Worm (Caenorhabditis elegans) whole organism, mixed stage, embryonic: ENCODE measurements around the gene nfu-1.

Experiments used
- M03D4.4 ChIP-seq: sonication (generic microtip); optimal IDR thresholded peaks from 2 replicates; lab custom pipeline; 2017; ENCODE audit warnings: mild to moderate bottlenecking, missing genetic modification characterization, missing compliant biosample characterization
- bed-3 ChIP-seq: fragments of 200-800 bp; sonication (Bioruptor generic); optimal IDR thresholded peaks from 3 replicates; lab custom pipeline; 2018; ENCODE audit warnings: mild to moderate bottlenecking, missing genetic modification characterization, moderate library complexity, missing compliant biosample characterization
- blmp-1 ChIP-seq: fragments of 150-350 bp; optimal IDR thresholded peaks from 2 replicates; lab custom pipeline; 2014; ENCODE audit warnings: missing biosample characterization, missing genetic modification characterization
- ceh-83 ChIP-seq: fragments of 200-800 bp; sonication (Bioruptor generic); optimal IDR thresholded peaks from 2 replicates; lab custom pipeline; 2018; ENCODE audit warnings: mild to moderate bottlenecking, missing genetic modification characterization, missing compliant biosample characterization
- ces-1 ChIP-seq: fragments of 150-350 bp; optimal IDR thresholded peaks from 2 replicates; lab custom pipeline; 2014; ENCODE audit warnings: missing biosample characterization, missing genetic modification reagents, missing genetic modification characterization
- cnd-1 ChIP-seq: fragments of 200-800 bp; sonication (Bioruptor generic); optimal IDR thresholded peaks from 2 replicates; lab custom pipeline; 2018; ENCODE audit warnings: mild to moderate bottlenecking, missing genetic modification characterization, missing compliant biosample characterization
- drap-1 ChIP-seq: fragments of 200-800 bp; sonication (Bioruptor generic); optimal IDR thresholded peaks from 3 replicates; lab custom pipeline; 2018; ENCODE audit warnings: mild to moderate bottlenecking, missing genetic modification characterization, missing compliant biosample characterization
- elt-3 ChIP-seq: fragments of 150-350 bp; optimal IDR thresholded peaks from 2 replicates; lab custom pipeline; 2014; ENCODE audit warnings: missing biosample characterization, missing genetic modification characterization
- flh-1 ChIP-seq: fragments of 200-800 bp; sonication (Bioruptor generic); optimal IDR thresholded peaks from 2 replicates; lab custom pipeline; 2018; ENCODE audit warnings: mild to moderate bottlenecking, missing genetic modification characterization, moderate library complexity, missing compliant biosample characterization
- ham-2 ChIP-seq: fragments of 200-800 bp; sonication (Bioruptor generic); optimal IDR thresholded peaks from 2 replicates; lab custom pipeline; 2018; ENCODE audit warnings: mild to moderate bottlenecking, missing genetic modification characterization, missing compliant biosample characterization
- lin-13 ChIP-seq: fragments of 150-350 bp; optimal IDR thresholded peaks from 2 replicates; lab custom pipeline; 2014; ENCODE audit warnings: missing biosample characterization, missing genetic modification characterization
- lin-32 ChIP-seq: fragments of 200-800 bp; sonication (Bioruptor generic); optimal IDR thresholded peaks from 2 replicates; lab custom pipeline; 2018; ENCODE audit warnings: mild to moderate bottlenecking, missing genetic modification characterization, missing compliant biosample characterization
- lsy-2 ChIP-seq: fragments of 150-350 bp; optimal IDR thresholded peaks from 2 replicates; lab custom pipeline; 2014; ENCODE audit warnings: missing biosample characterization, missing genetic modification characterization
- mep-1 ChIP-seq: fragments of 150-350 bp; optimal IDR thresholded peaks from 2 replicates; lab custom pipeline; 2017; ENCODE audit warnings: missing biosample characterization, missing genetic modification reagents, missing genetic modification characterization, inconsistent platforms
- mls-2 ChIP-seq: sonication (generic microtip); optimal IDR thresholded peaks from 2 replicates; lab custom pipeline; 2016; ENCODE audit warnings: mild to moderate bottlenecking, missing genetic modification characterization, moderate library complexity, missing compliant biosample characterization
- nhr-12 ChIP-seq: fragments of 150-350 bp; optimal IDR thresholded peaks from 2 replicates; lab custom pipeline; 2014; ENCODE audit warnings: missing biosample characterization, missing genetic modification characterization
- nhr-2 ChIP-seq: fragments of 150-350 bp; optimal IDR thresholded peaks from 2 replicates; lab custom pipeline; 2014; ENCODE audit warnings: missing biosample characterization, missing genetic modification characterization
- nhr-237 ChIP-seq: fragments of 150-350 bp; optimal IDR thresholded peaks from 2 replicates; lab custom pipeline; 2014; ENCODE audit warnings: missing biosample characterization, missing genetic modification characterization
- nhr-28 ChIP-seq: fragments of 150-350 bp; optimal IDR thresholded peaks from 2 replicates; lab custom pipeline; 2014; ENCODE audit warnings: missing biosample characterization, missing genetic modification characterization
- nhr-76 ChIP-seq: sonication (generic microtip); optimal IDR thresholded peaks from 2 replicates; lab custom pipeline; 2017; ENCODE audit warnings: missing biosample characterization, missing genetic modification characterization
- pha-4 ChIP-seq: fragments of 150-350 bp; optimal IDR thresholded peaks from 2 replicates; lab custom pipeline; 2018; ENCODE audit warnings: missing biosample characterization, missing genetic modification reagents, missing genetic modification characterization
- sem-2 ChIP-seq: fragments of 200-800 bp; sonication (Bioruptor generic); optimal IDR thresholded peaks from 2 replicates; lab custom pipeline; 2018; ENCODE audit warnings: mild to moderate bottlenecking, missing genetic modification characterization, missing compliant biosample characterization
- snpc-4 ChIP-seq: fragments of 150-350 bp; optimal IDR thresholded peaks from 2 replicates; lab custom pipeline; 2014; ENCODE audit warnings: missing biosample characterization, missing genetic modification characterization
- sptf-1 ChIP-seq: sonication (generic microtip); optimal IDR thresholded peaks from 2 replicates; lab custom pipeline; 2017; ENCODE audit warnings: mild to moderate bottlenecking, missing genetic modification characterization, moderate library complexity, missing compliant biosample characterization
- tbx-8 ChIP-seq: fragments of 200-800 bp; sonication (Bioruptor generic); optimal IDR thresholded peaks from 2 replicates; lab custom pipeline; 2018; ENCODE audit warnings: mild to moderate bottlenecking, missing genetic modification characterization, moderate library complexity, missing compliant biosample characterization
- unc-120 ChIP-seq: sonication (generic microtip); optimal IDR thresholded peaks from 2 replicates; lab custom pipeline; 2017; ENCODE audit warnings: missing genetic modification characterization, missing compliant biosample characterization; ENCODE audit not compliant: poor library complexity, severe bottlenecking
- unc-39 ChIP-seq: fragments of 150-350 bp; optimal IDR thresholded peaks from 2 replicates; lab custom pipeline; 2014; ENCODE audit warnings: missing biosample characterization, missing genetic modification characterization
- unc-62 ChIP-seq: fragments of 150-350 bp; optimal IDR thresholded peaks from 2 replicates; lab custom pipeline; 2014; ENCODE audit warnings: missing biosample characterization, missing genetic modification reagents, missing genetic modification characterization
- zip-8 ChIP-seq: fragments of 150-350 bp; optimal IDR thresholded peaks from 2 replicates; lab custom pipeline; 2014; ENCODE audit warnings: missing biosample characterization, missing genetic modification characterization
- ztf-11 ChIP-seq: fragments of 150-350 bp; optimal IDR thresholded peaks from 2 replicates; lab custom pipeline; 2014; ENCODE audit warnings: missing biosample characterization, missing genetic modification characterization

nfu-1 gene

ce11 chrIV:10387113-10387512 is at the start of gene nfu-1:
TSS of gene nfu-1 (plus strand) at chrIV:10387413.
- TF ChIP-seq snpc-4 (tag; lab: Kevin White, UChicago) (no peak), lin-32 (GFP tag; lab: Kevin White, UChicago) (no peak), drap-1 (no peak), nhr-2 (no peak)

- TF ChIP-seq mls-2 (tag; lab: Kevin White, UChicago): no peak
Measured at ce11 chrIV:10339701-10340100, 47.5 kb upstream of the nfu-1 start.

- TF ChIP-seq tbx-8: no peak
- TF ChIP-seq blmp-1 (tag; lab: Kevin White, UChicago): no peak
- TF ChIP-seq lin-32 (GFP tag; lab: Kevin White, UChicago): no peak
- peak; percentile 14 for TF ChIP-seq ces-1 (GFP tag; lab: Kevin White, UChicago)
- TF ChIP-seq nhr-28 (tag; lab: Kevin White, UChicago): no peak
- no peak for TF ChIP-seq unc-39 (tag; lab: Kevin White, UChicago)
- TF ChIP-seq, all 35 proteins: peak for 1
Measured at ce11 chrIV:10341618-10342360, 45.4 kb upstream of the nfu-1 start.

ce11 chrIV:10342361-10342706 is 44.9 kb upstream of the nfu-1 start:
- TF ChIP-seq nhr-76 (tag; lab: Kevin White, UChicago) (no peak), M03D4.4 (tag; lab: Kevin White, UChicago) (no peak), nhr-12 (tag; lab: Kevin White, UChicago) (no peak), tbx-8 (no peak), blmp-1 (tag; lab: Kevin White, UChicago) (peak; percentile 84), sptf-1 (tag; lab: Kevin White, UChicago) (no peak), nhr-2 (no peak), ham-2 (GFP tag; lab: Kevin White, UChicago) (peak; percentile 14), pha-4 (tag; lab: Kevin White, UChicago) (no peak), cnd-1 (tag; lab: Kevin White, UChicago) (no peak), ztf-11 (no peak), unc-120 (tag; lab: Kevin White, UChicago) (peak; percentile 55), elt-3 (tag; lab: Kevin White, UChicago) (peak; percentile 55), lsy-2 (tag; lab: Kevin White, UChicago) (no peak), unc-62 (peak; percentile 77), ceh-83 (GFP tag; lab: Kevin White, UChicago) (no peak), zip-8 (tag; lab: Kevin White, UChicago) (no peak)

ce11 chrIV:10344621-10345020 is 42.6 kb upstream of the nfu-1 start:
- no peak for TF ChIP-seq nhr-12 (tag; lab: Kevin White, UChicago)
- TF ChIP-seq lin-13: no peak
- no peak for TF ChIP-seq snpc-4 (tag; lab: Kevin White, UChicago)
- TF ChIP-seq M03D4.4 (tag; lab: Kevin White, UChicago): no peak
- TF ChIP-seq nhr-28 (tag; lab: Kevin White, UChicago): no peak
- TF ChIP-seq flh-1 (GFP tag; lab: Kevin White, UChicago): no peak
- TF ChIP-seq ceh-83 (GFP tag; lab: Kevin White, UChicago): no peak
- TF ChIP-seq drap-1: no peak
- TF ChIP-seq mep-1: peak; percentile 22
- TF ChIP-seq cnd-1 (tag; lab: Kevin White, UChicago): no peak
- no peak for TF ChIP-seq sem-2
- no peak for TF ChIP-seq bed-3 (GFP tag; lab: Kevin White, UChicago)
- TF ChIP-seq sptf-1 (tag; lab: Kevin White, UChicago): no peak
- TF ChIP-seq unc-120 (tag; lab: Kevin White, UChicago): peak; percentile 43
- TF ChIP-seq nhr-237 (tag; lab: Kevin White, UChicago): no peak
- TF ChIP-seq unc-62: no peak
- TF ChIP-seq unc-39 (tag; lab: Kevin White, UChicago): no peak
- TF ChIP-seq ces-1 (GFP tag; lab: Kevin White, UChicago): peak; percentile 40
- TF ChIP-seq elt-3 (tag; lab: Kevin White, UChicago): no peak
- TF ChIP-seq zip-8 (tag; lab: Kevin White, UChicago): no peak
